Worm (Caenorhabditis elegans) whole organism, midembryonic: ENCODE data around the gene msp-45.

Source experiments
- cog-1 ChIP-seq: sonication (generic microtip); optimal IDR thresholded peaks from 2 replicates; lab custom pipeline; 2016; ENCODE audit warnings: missing genetic modification characterization, missing compliant biosample characterization
- flt-1 ChIP-seq: fragments of 200-800 bp; sonication (Bioruptor generic); IDR thresholded peaks from 2 replicates; pipeline ENCODE4 v1.3.6; 2022; ENCODE audit warnings: missing genetic modification characterization, missing compliant biosample characterization

ce11 chrII:5112082-5112481, 44.8 kb downstream of the msp-45 start, which contains the start of gene F09C12.8:
- TF ChIP-seq cog-1: no peak
- no peak for TF ChIP-seq flt-1 (GFP tag; lab: Robert Waterston, UW)
